Worm (Caenorhabditis elegans): ENCODE measurements around the gene glrx-3.

Gene glrx-3

ce11 chrV:4319867-4320266 lies 21.2 kb downstream of the glrx-3 start, which contains the start of gene ZC132.9:
TSS of gene ZC132.9 (minus strand) at chrV:4319967.
- TF ChIP-seq hmbx-1 (tag; optimal IDR thresholded peaks at IDR 0.05) (no peak), tra-4 (tag; optimal IDR thresholded peaks at IDR 0.05) (no peak), ama-1 (optimal IDR thresholded peaks at IDR 0.05) (no peak), tbx-11 (GFP tag; IDR thresholded peaks at IDR 0.05) (no peak), tbx-37 (GFP tag; conservative IDR thresholded peaks at IDR 0.05) (no peak), ceh-36 (tag; optimal IDR thresholded peaks at IDR 0.05) (no peak), F13C5.2 (tag; optimal IDR thresholded peaks at IDR 0.05) (no peak), ets-7 (tag; optimal IDR thresholded peaks at IDR 0.05) (no peak), hmg-4 (GFP tag; optimal IDR thresholded peaks at IDR 0.05) (no peak), B0310.2 (tag; optimal IDR thresholded peaks at IDR 0.05) (no peak)

- no peak for TF ChIP-seq scrt-1 (GFP tag; IDR thresholded peaks at IDR 0.05)
- TF ChIP-seq flt-1 (GFP tag; IDR thresholded peaks at IDR 0.05) = no peak
- no peak for TF ChIP-seq F13C5.2 (tag; optimal IDR thresholded peaks at IDR 0.05)
- no peak for TF ChIP-seq ceh-13 (GFP tag; optimal IDR thresholded peaks at IDR 0.05)
- no peak for TF ChIP-seq tbx-37 (GFP tag; conservative IDR thresholded peaks at IDR 0.05)
- no peak for TF ChIP-seq tra-4 (tag; optimal IDR thresholded peaks at IDR 0.05)
Observed at ce11 chrV:4315057-4315456, 26.1 kb downstream of the glrx-3 start, which contains the start of gene srh-192. TSS of gene srh-192 (minus strand) at chrV:4315157.

DNA sequence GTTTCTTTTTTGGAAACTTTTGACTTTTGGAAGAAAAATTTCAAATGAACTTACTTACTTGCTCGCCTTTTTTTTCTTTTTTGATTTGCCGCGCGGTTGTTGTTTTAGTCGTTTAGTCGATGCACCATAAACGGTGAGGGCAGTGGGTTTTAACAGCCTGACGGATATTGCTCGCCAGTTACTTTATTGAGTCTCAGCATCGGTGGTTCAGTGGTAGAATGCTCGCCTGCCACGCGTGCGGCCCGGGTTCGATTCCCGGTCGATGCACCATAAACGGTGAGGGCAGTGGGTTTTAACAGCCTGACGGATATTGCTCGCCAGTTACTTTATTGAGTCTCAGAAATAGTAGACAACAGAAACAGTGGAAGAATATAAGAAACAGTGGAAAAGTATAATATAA lies 30.7 kb downstream of the glrx-3 start:
- TF ChIP-seq flt-1 (GFP tag; IDR thresholded peaks at IDR 0.05) (peak; percentile 23; the same call in 1 of the 2 replicates), scrt-1 (GFP tag; IDR thresholded peaks at IDR 0.05) (peak; percentile 46; the same call in 1 of the 2 replicates), pes-1 (GFP tag; IDR thresholded peaks at IDR 0.05) (peak; percentile 68), sea-1 (GFP tag; conservative IDR thresholded peaks at IDR 0.05) (0 out of 2 replicates have a peak, but pooled peaks have one; percentile 35)

DNA sequence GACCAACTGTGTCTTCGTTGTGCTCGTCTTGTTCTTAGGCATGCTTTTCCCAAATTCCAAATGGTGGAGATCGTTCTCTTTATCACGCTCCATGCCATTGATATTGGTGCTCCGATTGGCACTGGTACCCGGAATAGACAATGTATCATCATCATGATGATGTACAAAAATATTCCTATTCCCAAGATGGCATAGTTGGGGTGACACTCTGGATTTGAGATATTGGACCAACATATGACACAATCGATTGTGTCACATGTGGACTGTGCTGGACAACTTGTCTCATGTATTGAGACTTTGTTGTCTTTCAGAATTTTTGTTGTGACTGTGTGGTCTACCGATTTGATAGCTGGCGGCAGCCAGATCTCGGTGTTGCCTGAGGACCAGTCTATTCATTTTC lies 36.9 kb downstream of the glrx-3 start:
- no peak for TF ChIP-seq ceh-36 (tag; optimal IDR thresholded peaks at IDR 0.05)
- TF ChIP-seq tra-4 (tag; optimal IDR thresholded peaks at IDR 0.05) = no peak
- TF ChIP-seq hmbx-1 (tag; optimal IDR thresholded peaks at IDR 0.05) = no peak
- no peak for TF ChIP-seq scrt-1 (GFP tag; IDR thresholded peaks at IDR 0.05)
- TF ChIP-seq sea-1 (GFP tag; conservative IDR thresholded peaks at IDR 0.05) = no peak
- no peak for TF ChIP-seq aly-1 (tag; optimal IDR thresholded peaks at IDR 0.05)
- no peak for TF ChIP-seq hmg-4 (GFP tag; optimal IDR thresholded peaks at IDR 0.05)
- TF ChIP-seq ama-1 (optimal IDR thresholded peaks at IDR 0.05) = no peak
- TF ChIP-seq ceh-13 (GFP tag; optimal IDR thresholded peaks at IDR 0.05) = no peak
- TF ChIP-seq ets-7 (tag; optimal IDR thresholded peaks at IDR 0.05) = no peak
- no peak for TF ChIP-seq pes-1 (GFP tag; IDR thresholded peaks at IDR 0.05)
- no peak for TF ChIP-seq F13C5.2 (tag; optimal IDR thresholded peaks at IDR 0.05)
- TF ChIP-seq tbx-37 (GFP tag; conservative IDR thresholded peaks at IDR 0.05) = no peak
- TF ChIP-seq B0310.2 (tag; optimal IDR thresholded peaks at IDR 0.05) = no peak
- no peak for TF ChIP-seq tbx-11 (GFP tag; IDR thresholded peaks at IDR 0.05)
- no peak for TF ChIP-seq hnd-1 (tag; optimal IDR thresholded peaks at IDR 0.05)

ce11 chrV:4303793-4304192 lies 37.3 kb downstream of the glrx-3 start:
- TF ChIP-seq hnd-1 (tag; optimal IDR thresholded peaks at IDR 0.05) (no peak), ceh-36 (tag; optimal IDR thresholded peaks at IDR 0.05) (no peak), hmg-4 (GFP tag; optimal IDR thresholded peaks at IDR 0.05) (no peak), aly-1 (tag; optimal IDR thresholded peaks at IDR 0.05) (no peak), ets-7 (tag; optimal IDR thresholded peaks at IDR 0.05) (no peak), F13C5.2 (tag; optimal IDR thresholded peaks at IDR 0.05) (no peak), tbx-37 (GFP tag; conservative IDR thresholded peaks at IDR 0.05) (no peak), scrt-1 (GFP tag; IDR thresholded peaks at IDR 0.05) (no peak), flt-1 (GFP tag; IDR thresholded peaks at IDR 0.05) (no peak)

- no peak for TF ChIP-seq pes-1 (GFP tag; IDR thresholded peaks at IDR 0.05)
- TF ChIP-seq B0310.2 (tag; optimal IDR thresholded peaks at IDR 0.05) = no peak
- TF ChIP-seq tbx-37 (GFP tag; conservative IDR thresholded peaks at IDR 0.05) = no peak
- no peak for TF ChIP-seq hmg-4 (GFP tag; optimal IDR thresholded peaks at IDR 0.05)
- TF ChIP-seq tra-4 (tag; optimal IDR thresholded peaks at IDR 0.05) = no peak
- TF ChIP-seq ceh-36 (tag; optimal IDR thresholded peaks at IDR 0.05) = no peak
- TF ChIP-seq tbx-11 (GFP tag; IDR thresholded peaks at IDR 0.05) = no peak
- no peak for TF ChIP-seq ets-7 (tag; optimal IDR thresholded peaks at IDR 0.05)
- TF ChIP-seq hnd-1 (tag; optimal IDR thresholded peaks at IDR 0.05) = no peak
- no peak for TF ChIP-seq F13C5.2 (tag; optimal IDR thresholded peaks at IDR 0.05)
- no peak for TF ChIP-seq sea-1 (GFP tag; conservative IDR thresholded peaks at IDR 0.05)
Observed at ce11 chrV:4302842-4303241, 38.3 kb downstream of the glrx-3 start.

- TF ChIP-seq ets-7 (tag; optimal IDR thresholded peaks at IDR 0.05) = no peak
- no peak for TF ChIP-seq tbx-37 (GFP tag; conservative IDR thresholded peaks at IDR 0.05)
- no peak for TF ChIP-seq B0310.2 (tag; optimal IDR thresholded peaks at IDR 0.05)
- TF ChIP-seq ceh-36 (tag; optimal IDR thresholded peaks at IDR 0.05) = no peak
- TF ChIP-seq ceh-13 (GFP tag; optimal IDR thresholded peaks at IDR 0.05) = no peak
- TF ChIP-seq hnd-1 (tag; optimal IDR thresholded peaks at IDR 0.05) = no peak
- no peak for TF ChIP-seq flt-1 (GFP tag; IDR thresholded peaks at IDR 0.05)
- no peak for TF ChIP-seq tbx-11 (GFP tag; IDR thresholded peaks at IDR 0.05)
- TF ChIP-seq hmbx-1 (tag; optimal IDR thresholded peaks at IDR 0.05) = no peak
- no peak for TF ChIP-seq F13C5.2 (tag; optimal IDR thresholded peaks at IDR 0.05)
- no peak for TF ChIP-seq pes-1 (GFP tag; IDR thresholded peaks at IDR 0.05)
- no peak for TF ChIP-seq aly-1 (tag; optimal IDR thresholded peaks at IDR 0.05)
- no peak for TF ChIP-seq hmg-4 (GFP tag; optimal IDR thresholded peaks at IDR 0.05)
- TF ChIP-seq tra-4 (tag; optimal IDR thresholded peaks at IDR 0.05) = no peak
Observed at ce11 chrV:4299741-4300140, 41.4 kb downstream of the glrx-3 start, which contains the start of gene ZC132.3. TSS of gene ZC132.3 (minus strand) at chrV:4299841.

ce11 chrV:4298579-4298978 lies 42.5 kb downstream of the glrx-3 start, which contains the start of gene ZC132.11:
TSS of gene ZC132.11 (minus strand) at chrV:4298679.
- TF ChIP-seq ama-1 (optimal IDR thresholded peaks at IDR 0.05) (no peak), tbx-11 (GFP tag; IDR thresholded peaks at IDR 0.05) (no peak), hmg-4 (GFP tag; optimal IDR thresholded peaks at IDR 0.05) (no peak), B0310.2 (tag; optimal IDR thresholded peaks at IDR 0.05) (no peak), ets-7 (tag; optimal IDR thresholded peaks at IDR 0.05) (no peak), flt-1 (GFP tag; IDR thresholded peaks at IDR 0.05) (no peak), sea-1 (GFP tag; conservative IDR thresholded peaks at IDR 0.05) (no peak), hmbx-1 (tag; optimal IDR thresholded peaks at IDR 0.05) (no peak), F13C5.2 (tag; optimal IDR thresholded peaks at IDR 0.05) (no peak), ceh-13 (GFP tag; optimal IDR thresholded peaks at IDR 0.05) (no peak), tra-4 (tag; optimal IDR thresholded peaks at IDR 0.05) (no peak), ceh-36 (tag; optimal IDR thresholded peaks at IDR 0.05) (no peak), scrt-1 (GFP tag; IDR thresholded peaks at IDR 0.05) (no peak), hnd-1 (tag; optimal IDR thresholded peaks at IDR 0.05) (no peak)

Data from whole organism, early embryonic.